Fruit fly (Drosophila melanogaster): ENCODE results near the gene CG4592.
A peak's percentile ranks its signal among the peaks of the same experiment; 100 is the strongest.

CG4592 gene

DNA sequence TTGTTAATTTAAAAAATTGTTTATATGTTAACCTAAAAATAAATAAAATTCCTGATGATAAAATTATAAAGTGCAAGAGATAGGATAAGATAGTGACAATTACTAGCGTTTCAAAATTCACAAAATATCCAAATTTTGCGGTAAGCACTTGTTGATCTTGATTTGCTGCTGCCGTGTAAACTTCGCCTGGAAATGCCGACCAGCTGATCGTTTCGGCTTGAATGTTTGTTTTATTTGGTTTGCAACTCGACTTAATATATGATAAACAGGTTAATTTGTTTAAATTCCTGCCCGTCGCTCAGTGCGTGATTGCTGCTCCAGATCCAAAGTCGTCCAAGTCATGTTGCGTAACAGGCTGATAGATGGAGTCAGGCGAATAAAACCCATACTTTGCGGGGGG, at the start of gene CG4592:
Gene CG4592, plus strand, starts transcription at position 233 of the 400 bp plus-strand sequence.
- TF ChIP-seq CG3281 (GFP tag; optimal IDR thresholded peaks at IDR 0.05) = no peak
- peak; percentile 37 for TF ChIP-seq Camta (GFP tag; optimal IDR thresholded peaks at IDR 0.05)
- peak; percentile 66; the same call in 2 of the 3 replicates for TF ChIP-seq Dbx (GFP tag; IDR thresholded peaks at IDR 0.05)
- no peak for TF ChIP-seq CG10274 (GFP tag; optimal IDR thresholded peaks at IDR 0.05)
- TF ChIP-seq Mad (GFP tag; optimal IDR thresholded peaks at IDR 0.05) = peak; percentile 55
- no peak for TF ChIP-seq CG18262 (tag; optimal IDR thresholded peaks at IDR 0.05)
- TF ChIP-seq CG2199 (GFP tag; IDR thresholded peaks at IDR 0.05) = no peak
- TF ChIP-seq Hmr (GFP tag; optimal IDR thresholded peaks at IDR 0.05) = peak; percentile 67
- peak; percentile 94 for TF ChIP-seq sug (tag; optimal IDR thresholded peaks at IDR 0.05)
- peak; percentile 34 for TF ChIP-seq HHEX (GFP tag; optimal IDR thresholded peaks at IDR 0.05)
- peak; percentile 47; the same call in 1 of the 2 replicates for TF ChIP-seq CG6689 (GFP tag; IDR thresholded peaks at IDR 0.05)
- TF ChIP-seq stwl (tag; optimal IDR thresholded peaks at IDR 0.05) = no peak
- TF ChIP-seq CkIIα-i1 (GFP tag; IDR thresholded peaks at IDR 0.05) = no peak
- TF ChIP-seq Pdp1 (GFP tag; optimal IDR thresholded peaks at IDR 0.05) = peak; percentile 60 to 71
- TF ChIP-seq CG8359 (GFP tag; optimal IDR thresholded peaks at IDR 0.05; ENCODE audit: borderline replicate concordance) = no peak
- TF ChIP-seq unc-4 (GFP tag; IDR thresholded peaks at IDR 0.05; ENCODE audit: partially characterized antibody) = 0 out of 2 replicates have a peak, but pooled peaks have one; percentile 15
- TF ChIP-seq Fer2 (tag; optimal IDR thresholded peaks at IDR 0.05) = no peak
- TF ChIP-seq CG16863 (GFP tag; optimal IDR thresholded peaks at IDR 0.05) = peak; percentile 39
- TF ChIP-seq Doc2 (GFP tag; IDR thresholded peaks at IDR 0.05) = no peak
- TF ChIP-seq tup (GFP tag; optimal IDR thresholded peaks at IDR 0.05) = no peak
- no peak for TF ChIP-seq C15 (GFP tag; IDR thresholded peaks at IDR 0.05)
- no peak for TF ChIP-seq CG10462 (GFP tag; optimal IDR thresholded peaks at IDR 0.05)
- no peak for TF ChIP-seq ase (GFP tag; IDR thresholded peaks at IDR 0.05)
- TF ChIP-seq CG4617 (GFP tag; optimal IDR thresholded peaks at IDR 0.05; ENCODE audit: borderline replicate concordance) = no peak
- TF ChIP-seq ab (GFP tag; optimal IDR thresholded peaks at IDR 0.05) = no peak
- TF ChIP-seq cad (GFP tag; optimal IDR thresholded peaks at IDR 0.05) = no peak
- TF ChIP-seq Dip2 (GFP tag; IDR thresholded peaks at IDR 0.05) = no peak
- no peak for TF ChIP-seq CG7556 (GFP tag; optimal IDR thresholded peaks at IDR 0.05)
- TF ChIP-seq CG1792 (GFP tag; optimal IDR thresholded peaks at IDR 0.05) = no peak
- no peak for TF ChIP-seq CG1832 (GFP tag; optimal IDR thresholded peaks at IDR 0.05)
- TF ChIP-seq hkb (optimal IDR thresholded peaks at IDR 0.05) = no peak
- TF ChIP-seq hkb (GFP tag; IDR thresholded peaks at IDR 0.05) = peak; percentile 84
- no peak for TF ChIP-seq Fer1 (GFP tag; optimal IDR thresholded peaks at IDR 0.05)
- 0 out of 3 replicates have a peak, but pooled peaks have one; percentile 32 for TF ChIP-seq CG14050 (GFP tag; IDR thresholded peaks at IDR 0.05)
- peak; percentile 40; the same call in 1 of the 2 replicates for TF ChIP-seq CG13287 (GFP tag; IDR thresholded peaks at IDR 0.05; ENCODE audit: partially characterized antibody)
- no peak for TF ChIP-seq CG7786 (GFP tag; optimal IDR thresholded peaks at IDR 0.05)
- TF ChIP-seq CG4820 (GFP tag; optimal IDR thresholded peaks at IDR 0.05) = peak; percentile 99
- no peak for TF ChIP-seq run (tag; optimal IDR thresholded peaks at IDR 0.05)
- peak; percentile 63 for TF ChIP-seq HmgZ (tag; optimal IDR thresholded peaks at IDR 0.05)
- no peak for TF ChIP-seq shn (GFP tag; optimal IDR thresholded peaks at IDR 0.05)
- no peak for TF ChIP-seq unpg (GFP tag; optimal IDR thresholded peaks at IDR 0.05)
- peak; percentile 24 for TF ChIP-seq cato (GFP tag; optimal IDR thresholded peaks at IDR 0.05; ENCODE audit: borderline replicate concordance)
- no peak for TF ChIP-seq Ssrp (tag; optimal IDR thresholded peaks at IDR 0.05)
- peak; percentile 7 for TF ChIP-seq Max (GFP tag; optimal IDR thresholded peaks at IDR 0.05)
- TF ChIP-seq CG3163 (GFP tag; optimal IDR thresholded peaks at IDR 0.05) = no peak
- TF ChIP-seq Oli (tag; optimal IDR thresholded peaks at IDR 0.05) = peak; percentile 33
- peak; percentile 51 for TF ChIP-seq Blimp-1 (GFP tag; optimal IDR thresholded peaks at IDR 0.05)
- peak; percentile 65 for TF ChIP-seq CG17829 (tag; optimal IDR thresholded peaks at IDR 0.05)
- peak; percentile 56 for TF ChIP-seq nmo (GFP tag; optimal IDR thresholded peaks at IDR 0.05)
- peak; percentile 17 for TF ChIP-seq gcm2 (GFP tag; optimal IDR thresholded peaks at IDR 0.05)
- no peak for TF ChIP-seq tio (GFP tag; optimal IDR thresholded peaks at IDR 0.05)
